Fruit fly (Drosophila melanogaster) whole organism, embryonic: ENCODE results near the gene DIP-eta.

Experiments
- B-H1 ChIP-seq: fragments of 200-800 bp; sonication (Bioruptor generic); IDR thresholded peaks from 3 replicates; pipeline ENCODE4 v1.3.6; 2022; ENCODE audit warnings: missing biosample characterization, missing genetic modification characterization
- CG10654 ChIP-seq: fragments of 200-800 bp; sonication (Bioruptor generic); optimal IDR thresholded peaks from 2 replicates; lab custom pipeline; 2016; ENCODE audit warnings: missing biosample characterization, missing genetic modification characterization
- CG14441 ChIP-seq: fragments of 200-800 bp; sonication (Bioruptor generic); IDR thresholded peaks from 2 replicates; pipeline ENCODE4 v1.3.6; 2022; ENCODE audit warnings: missing biosample characterization, missing genetic modification characterization
- CG1647 ChIP-seq: fragments of 200-800 bp; sonication (Bioruptor generic); optimal IDR thresholded peaks from 3 replicates; lab custom pipeline; 2016; ENCODE audit warnings: missing biosample characterization, missing genetic modification characterization
- CG17912 ChIP-seq: fragments of 200-800 bp; sonication (Bioruptor generic); optimal IDR thresholded peaks from 2 replicates; lab custom pipeline; 2018; ENCODE audit warnings: missing biosample characterization, mild to moderate bottlenecking, missing genetic modification characterization
- CG4282 ChIP-seq: fragments of 200-800 bp; sonication (Bioruptor generic); optimal IDR thresholded peaks from 2 replicates; lab custom pipeline; 2016; ENCODE audit warnings: missing biosample characterization, missing genetic modification characterization
- CG7357 ChIP-seq: fragments of 200-800 bp; sonication (Bioruptor generic); IDR thresholded peaks from 3 replicates; pipeline ENCODE4 v1.3.6; 2022; ENCODE audit warnings: missing biosample characterization, missing genetic modification characterization
- CG7372 ChIP-seq: fragments of 200-800 bp; sonication (Bioruptor generic); IDR thresholded peaks from 2 replicates; pipeline ENCODE4 v1.3.6; 2022; ENCODE audit warnings: missing biosample characterization, missing genetic modification characterization
- CG9932 ChIP-seq: fragments of 200-800 bp; sonication (Bioruptor generic); IDR thresholded peaks from 2 replicates; pipeline ENCODE4 v1.3.6; 2022; ENCODE audit warnings: missing biosample characterization, missing genetic modification characterization
- Doc3 ChIP-seq: fragments of 200-800 bp; sonication (Bioruptor generic); IDR thresholded peaks from 3 replicates; pipeline ENCODE4 v1.3.6; 2022; ENCODE audit warnings: missing biosample characterization, missing genetic modification characterization; ENCODE audit not compliant: partially characterized antibody
- Ets65A ChIP-seq: fragments of 200-800 bp; sonication (Bioruptor generic); peaks from one replicate; lab custom pipeline; 2016; ENCODE audit warnings: missing biosample characterization, missing genetic modification characterization
- HLHmδ ChIP-seq: fragments of 200-800 bp; sonication (Bioruptor generic); optimal IDR thresholded peaks from 2 replicates; lab custom pipeline; 2018; ENCODE audit warnings: missing biosample characterization, mild to moderate bottlenecking, missing genetic modification characterization, moderate library complexity
- Hmx ChIP-seq: fragments of 200-800 bp; sonication (Bioruptor generic); optimal IDR thresholded peaks from 2 replicates; lab custom pipeline; 2016; ENCODE audit warnings: missing biosample characterization, missing genetic modification characterization
- Hr78 ChIP-seq, 2 experiments: fragments of 200-800 bp in 1 of 2; fragments of >200 bp in 1 of 2; sonication (Bioruptor generic) in 1 of 2; optimal IDR thresholded peaks; 2 replicates each; lab custom pipeline; 2017 to 2019; ENCODE audit warnings: missing biosample characterization in 2 of 2, missing genetic modification characterization in 2 of 2, mild to moderate bottlenecking in 1 of 2, moderate library complexity in 1 of 2
- Jarid2 ChIP-seq: fragments of 200-800 bp; sonication (Bioruptor generic); optimal IDR thresholded peaks from 3 replicates; lab custom pipeline; 2017; ENCODE audit warnings: mild to moderate bottlenecking, missing biosample characterization, missing genetic modification reagents, missing genetic modification characterization
- Med ChIP-seq: fragments of 200-800 bp; sonication (Bioruptor generic); peaks from one replicate; lab custom pipeline; 2016; ENCODE audit warnings: missing biosample characterization, missing genetic modification characterization, mild to moderate bottlenecking, inconsistent platforms, moderate library complexity
- NC2α ChIP-seq: fragments of 200-800 bp; sonication (Bioruptor generic); optimal IDR thresholded peaks from 2 replicates; lab custom pipeline; 2016; ENCODE audit warnings: missing biosample characterization, missing genetic modification characterization
- Trl ChIP-seq, 3 experiments: fragments of >200 bp in 2 of 3; fragments of 200-800 bp in 1 of 3; sonication (Bioruptor generic) in 1 of 3; optimal IDR thresholded peaks; 2 replicates in 1 of 3; 3 replicates in 2 of 3; lab custom pipeline; 2016 to 2017; ENCODE audit warnings: missing biosample characterization in 1 of 3, missing genetic modification characterization in 1 of 3
- ash1 ChIP-seq: fragments of 200-800 bp; sonication (Bioruptor generic); optimal IDR thresholded peaks from 2 replicates; lab custom pipeline; 2018; ENCODE audit warnings: missing biosample characterization, mild to moderate bottlenecking, missing genetic modification characterization
- bab2 ChIP-seq: fragments of 200-800 bp; sonication (Bioruptor generic); optimal IDR thresholded peaks from 2 replicates; lab custom pipeline; 2016; ENCODE audit warnings: missing biosample characterization, missing genetic modification characterization
- chinmo ChIP-seq: fragments of 200-800 bp; sonication (Bioruptor generic); IDR thresholded peaks from 4 replicates; pipeline ENCODE4 v1.3.6; 2022; ENCODE audit warnings: missing biosample characterization, missing genetic modification characterization; ENCODE audit not compliant: partially characterized antibody
- dm ChIP-seq: fragments of 200-800 bp; sonication (Bioruptor generic); optimal IDR thresholded peaks from 3 replicates; lab custom pipeline; 2016; ENCODE audit warnings: missing biosample characterization, missing genetic modification characterization
- eyg ChIP-seq: fragments of 200-800 bp; sonication (Bioruptor generic); optimal IDR thresholded peaks from 3 replicates; lab custom pipeline; 2016; ENCODE audit warnings: missing biosample characterization, missing genetic modification characterization
- gt ChIP-seq: fragments of 200-800 bp; sonication (Bioruptor generic); IDR thresholded peaks from 2 replicates; pipeline ENCODE4 v1.3.6; 2022; ENCODE audit warnings: missing biosample characterization, missing genetic modification characterization
- hbn ChIP-seq: fragments of 200-800 bp; sonication (Bioruptor generic); IDR thresholded peaks from 2 replicates; pipeline ENCODE4 v1.3.6; 2022; ENCODE audit warnings: missing biosample characterization, missing genetic modification characterization; ENCODE audit not compliant: partially characterized antibody
- ind ChIP-seq: fragments of 200-800 bp; sonication (Bioruptor generic); optimal IDR thresholded peaks from 3 replicates; lab custom pipeline; 2016; ENCODE audit warnings: missing biosample characterization, missing genetic modification characterization
- mam ChIP-seq: fragments of 200-800 bp; sonication (Bioruptor generic); optimal IDR thresholded peaks from 3 replicates; lab custom pipeline; 2016; ENCODE audit warnings: missing biosample characterization, missing genetic modification characterization
- peb ChIP-seq: fragments of 200-800 bp; sonication (Bioruptor generic); IDR thresholded peaks from 2 replicates; pipeline ENCODE4 v1.3.6; 2022; ENCODE audit warnings: missing biosample characterization, missing genetic modification characterization
- pum ChIP-seq: fragments of 200-800 bp; sonication (Bioruptor generic); optimal IDR thresholded peaks from 2 replicates; lab custom pipeline; 2016; ENCODE audit warnings: missing biosample characterization, missing genetic modification characterization
- sd ChIP-seq: fragments of 200-800 bp; sonication (Bioruptor generic); optimal IDR thresholded peaks from 3 replicates; lab custom pipeline; 2018; ENCODE audit warnings: missing biosample characterization, mild to moderate bottlenecking, missing genetic modification characterization, moderate library complexity
- sens-2 ChIP-seq: fragments of 200-800 bp; sonication (Bioruptor generic); IDR thresholded peaks from 2 replicates; pipeline ENCODE4 v1.3.6; 2022; ENCODE audit warnings: missing biosample characterization, missing genetic modification characterization
- sr ChIP-seq: fragments of 200-800 bp; sonication (Bioruptor generic); IDR thresholded peaks from 3 replicates; pipeline ENCODE4 v1.3.6; 2022; ENCODE audit warnings: missing biosample characterization, missing genetic modification characterization
- unpg ChIP-seq: fragments of 200-800 bp; sonication (Bioruptor generic); optimal IDR thresholded peaks from 3 replicates; lab custom pipeline; 2018; ENCODE audit warnings: missing biosample characterization, mild to moderate bottlenecking, missing genetic modification characterization, moderate library complexity
- vfl ChIP-seq: fragments of 200-800 bp; sonication (Bioruptor generic); optimal IDR thresholded peaks from 2 replicates; lab custom pipeline; 2016; ENCODE audit warnings: missing biosample characterization, missing genetic modification characterization

The DIP-eta gene

dm6 chr2L:5554818-5555217, 62.9 kb downstream of the DIP-eta start, which contains the start of gene GluRIIA:
TSS of gene GluRIIA (plus strand) at chr2L:5555072.
- TF ChIP-seq bab2 (GFP tag; lab: Kevin White, UChicago) (no peak), Med (GFP tag; lab: Kevin White, UChicago) (peak; percentile 70), vfl (GFP tag; lab: Kevin White, UChicago) (no peak), chinmo (GFP tag; lab: Robert Waterston, UW) (0 out of 4 replicates have a peak, but pooled peaks have one; percentile 42), CG1647 (GFP tag; lab: Kevin White, UChicago) (no peak), Trl (optimal IDR thresholded peaks at IDR 0.05; lab: Kevin White, UChicago) (peak; percentile 10 to 34), Trl (GFP tag; optimal IDR thresholded peaks at IDR 0.05; lab: Kevin White, UChicago) (no peak), Jarid2 (GFP tag; lab: Kevin White, UChicago) (peak; percentile 21), ash1 (no peak), eyg (GFP tag; lab: Kevin White, UChicago) (no peak), CG10654 (GFP tag; lab: Kevin White, UChicago) (no peak), CG14441 (no peak), Hmx (no peak), Ets65A (GFP tag; lab: Kevin White, UChicago) (peak; percentile 64), HLHmδ (GFP tag; lab: Kevin White, UChicago) (no peak), CG9932 (GFP tag; lab: Robert Waterston, UW) (no peak), dm (GFP tag; lab: Kevin White, UChicago) (no peak), sd (tag; lab: Kevin White, UChicago) (peak; percentile 54), CG7357 (no peak), unpg (GFP tag; lab: Kevin White, UChicago) (no peak), Doc3 (GFP tag; lab: Robert Waterston, UW) (no peak), sr (peak; percentile 84), CG7372 (GFP tag; lab: Robert Waterston, UW) (peak; percentile 58; the same call in 1 of the 2 replicates)

- TF ChIP-seq B-H1 (GFP tag; lab: Robert Waterston, UW) (no peak), gt (no peak), CG4282 (GFP tag; lab: Kevin White, UChicago) (no peak), ind (no peak), NC2α (GFP tag; lab: Kevin White, UChicago) (no peak), Hr78 (GFP tag; optimal IDR thresholded peaks at IDR 0.05; lab: Kevin White, UChicago) (no peak), CG17912 (GFP tag; lab: Kevin White, UChicago) (no peak), pum (GFP tag; lab: Kevin White, UChicago) (no peak), peb (GFP tag; lab: Robert Waterston, UW) (no peak), sens-2 (GFP tag; lab: Robert Waterston, UW) (no peak), mam (no peak), hbn (GFP tag; lab: Robert Waterston, UW) (no peak)
Observed at dm6 chr2L:5553750-5554149, 64.0 kb downstream of the DIP-eta start, which contains the start of the genes CG14013 and CG14017. TSS of gene CG14013 (minus strand) at chr2L:5553850. TSS of gene CG14017 (plus strand) at chr2L:5553897.
